Worm (Caenorhabditis elegans) whole organism, L1 larva: ENCODE measurements around the gene mob-1.
A peak's percentile ranks its signal among the peaks of the same experiment; 100 is the strongest.

Experiments used
- C04F5.9 ChIP-seq: sonication (generic microtip); optimal IDR thresholded peaks from 2 replicates; lab custom pipeline; 2016; ENCODE audit warnings: missing genetic modification characterization, missing compliant biosample characterization
- F16B12.6 ChIP-seq: fragments of 150-350 bp; optimal IDR thresholded peaks from 2 replicates; lab custom pipeline; 2014; ENCODE audit warnings: missing biosample characterization, missing genetic modification characterization
- blmp-1 ChIP-seq: fragments of 150-350 bp; optimal IDR thresholded peaks from 2 replicates; lab custom pipeline; 2014; ENCODE audit warnings: missing biosample characterization, missing genetic modification characterization
- efl-1 ChIP-seq, 4 experiments: fragments of 150-350 bp; optimal IDR thresholded peaks in 3 of 4; peaks in 1 of 4; 1 replicate in 1 of 4; 2 replicates in 3 of 4; lab custom pipeline; 2014; ENCODE audit warnings: missing biosample characterization in 2 of 4, missing genetic modification characterization in 2 of 4, missing genetic modification reagents in 2 of 4
- elt-3 ChIP-seq, 6 experiments: fragments of 150-350 bp in 1 of 6; sonication (generic microtip); optimal IDR thresholded peaks; 2 replicates each; lab custom pipeline; 2017 to 2018; ENCODE audit warnings: missing biosample characterization in 6 of 6, missing genetic modification characterization in 6 of 6, inconsistent platforms in 1 of 6
- lin-14 ChIP-seq: fragments of 200-800 bp; sonication (Bioruptor generic); optimal IDR thresholded peaks from 2 replicates; lab custom pipeline; 2018; ENCODE audit warnings: mild to moderate bottlenecking, missing genetic modification characterization, moderate library complexity, missing compliant biosample characterization
- lin-35 ChIP-seq, 2 experiments: fragments of 150-350 bp; optimal IDR thresholded peaks; 2 replicates each; lab custom pipeline; 2014; ENCODE audit warnings: missing biosample characterization in 2 of 2, missing genetic modification characterization in 2 of 2, missing genetic modification reagents in 2 of 2
- mep-1 ChIP-seq: fragments of 150-350 bp; optimal IDR thresholded peaks from 2 replicates; lab custom pipeline; 2014; ENCODE audit warnings: missing biosample characterization, missing genetic modification characterization
- nhr-20 ChIP-seq: sonication (generic microtip); optimal IDR thresholded peaks from 2 replicates; lab custom pipeline; 2016; ENCODE audit warnings: mild to moderate bottlenecking, missing genetic modification characterization, missing compliant biosample characterization
- nhr-237 ChIP-seq: fragments of 150-350 bp; optimal IDR thresholded peaks from 2 replicates; lab custom pipeline; 2014; ENCODE audit warnings: missing biosample characterization, missing genetic modification characterization
- nhr-71 ChIP-seq: sonication (generic microtip); optimal IDR thresholded peaks from 2 replicates; lab custom pipeline; 2016; ENCODE audit warnings: mild to moderate bottlenecking, missing genetic modification characterization, moderate library complexity, missing compliant biosample characterization
- nhr-85 ChIP-seq: sonication (generic microtip); peaks from one replicate; lab custom pipeline; 2016; ENCODE audit warnings: missing genetic modification characterization, inconsistent platforms, missing compliant biosample characterization
- nhr-90 ChIP-seq: sonication (generic microtip); optimal IDR thresholded peaks from 2 replicates; lab custom pipeline; 2016; ENCODE audit warnings: mild to moderate bottlenecking, missing genetic modification characterization, missing compliant biosample characterization; ENCODE audit not compliant: poor library complexity
- pax-3 ChIP-seq: fragments of 200-800 bp; sonication (Bioruptor generic); optimal IDR thresholded peaks from 2 replicates; lab custom pipeline; 2018; ENCODE audit warnings: mild to moderate bottlenecking, missing genetic modification characterization, moderate library complexity, missing compliant biosample characterization
- tbx-2 ChIP-seq: sonication (generic microtip); optimal IDR thresholded peaks from 2 replicates; lab custom pipeline; 2016; ENCODE audit warnings: missing genetic modification characterization, missing compliant biosample characterization
- unc-98 ChIP-seq: fragments of 200-800 bp; sonication (Bioruptor generic); IDR thresholded peaks from 2 replicates; pipeline ENCODE4 v1.3.6; 2022; ENCODE audit warnings: missing genetic modification characterization, missing compliant biosample characterization
- ztf-11 ChIP-seq, 2 experiments: sonication (generic microtip); optimal IDR thresholded peaks; 2 replicates each; lab custom pipeline; 2016 to 2017; ENCODE audit warnings: missing genetic modification characterization in 2 of 2, missing biosample characterization in 1 of 2, missing compliant biosample characterization in 1 of 2

Gene mob-1

DNA sequence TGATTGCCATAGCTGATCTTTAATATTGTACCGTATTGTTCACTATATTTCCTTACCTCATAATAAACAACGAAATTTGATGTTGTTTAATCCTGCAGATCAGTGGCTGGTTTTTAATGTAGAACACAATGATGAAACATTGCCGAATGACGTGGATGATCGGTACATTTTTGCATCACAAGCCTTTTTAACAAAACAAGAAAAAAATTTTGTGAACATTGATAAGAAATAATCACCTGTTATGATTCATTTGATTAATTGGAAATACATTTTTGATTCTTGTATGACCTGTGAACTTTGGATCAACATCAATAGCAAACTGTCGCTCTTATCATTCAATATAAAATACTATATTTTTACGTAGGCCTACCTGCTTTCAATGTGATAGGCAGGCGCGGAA lies 42.5 kb downstream of the mob-1 start:
- TF ChIP-seq nhr-20 (tag; lab: Kevin White, UChicago) (no peak), elt-3 (tag; optimal IDR thresholded peaks at IDR 0.05; lab: Kevin White, UChicago) (peak in 1 of 6 experiments; percentile 30), efl-1 (optimal IDR thresholded peaks at IDR 0.05; lab: Kevin White, UChicago) (no peak), efl-1 (GFP tag; optimal IDR thresholded peaks at IDR 0.05 in 1 of 2; lab: Kevin White, UChicago) (peak in 1 of 2 experiments; percentile 48), nhr-85 (tag; lab: Kevin White, UChicago) (peak; percentile 45), ztf-11 (tag; optimal IDR thresholded peaks at IDR 0.05; lab: Kevin White, UChicago) (no peak), nhr-90 (no peak)

DNA sequence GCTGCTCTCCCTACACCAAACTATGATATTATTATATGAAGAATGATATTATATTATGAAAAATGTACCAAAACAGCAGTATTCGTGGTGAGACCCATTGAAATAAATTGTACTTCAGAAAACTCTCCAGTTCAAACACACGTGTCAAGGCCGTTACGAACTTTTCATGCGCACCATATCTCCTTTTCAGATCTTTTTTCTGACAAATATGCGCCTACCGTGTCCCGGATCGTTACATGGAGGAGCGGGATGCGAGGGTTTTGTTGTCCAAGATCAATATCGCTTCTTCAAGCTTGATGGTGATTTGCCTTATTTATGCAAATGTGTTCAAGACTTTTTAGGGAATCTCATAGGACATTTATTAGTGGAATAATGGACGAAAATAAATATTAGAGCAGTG lies 43.3 kb downstream of the mob-1 start:
- TF ChIP-seq pax-3 (tag; lab: Kevin White, UChicago), result no peak
- peak; percentile 64 for TF ChIP-seq nhr-85 (tag; lab: Kevin White, UChicago)
- peak; percentile 9 for TF ChIP-seq lin-14 (GFP tag; lab: Kevin White, UChicago)
- no peak for TF ChIP-seq nhr-71 (tag; lab: Kevin White, UChicago)
- TF ChIP-seq, all 84 proteins: peak for 2

DNA sequence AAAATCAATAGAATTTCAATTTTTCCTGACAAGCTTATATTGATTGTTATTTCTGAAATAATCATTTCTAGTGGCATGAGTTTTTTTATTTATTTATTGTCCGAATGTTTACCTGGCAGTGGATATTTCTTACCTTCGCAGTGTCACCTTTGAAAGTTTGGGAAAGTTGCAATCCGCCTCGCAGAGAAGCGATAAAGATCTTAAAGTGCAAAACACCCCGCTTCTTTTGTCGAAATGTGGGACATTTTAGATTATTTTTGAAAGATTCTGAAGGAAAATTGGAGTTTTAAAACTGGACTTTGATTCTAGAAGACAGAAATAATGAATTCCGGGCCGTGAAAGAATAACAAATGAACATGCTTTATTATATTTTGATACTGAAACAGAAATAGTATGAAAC lies 48.4 kb downstream of the mob-1 start:
- TF ChIP-seq unc-98 (GFP tag; lab: Robert Waterston, UW), result no peak
- TF ChIP-seq nhr-237 (tag; lab: Kevin White, UChicago), result no peak
- TF ChIP-seq mep-1, result no peak
- TF ChIP-seq efl-1 (optimal IDR thresholded peaks at IDR 0.05; lab: Kevin White, UChicago), result no peak
- peak in 1 of 2 experiments; percentile 12 for TF ChIP-seq efl-1 (GFP tag; optimal IDR thresholded peaks at IDR 0.05 in 1 of 2; lab: Kevin White, UChicago)
- no peak for TF ChIP-seq C04F5.9 (tag; lab: Kevin White, UChicago)
- TF ChIP-seq F16B12.6 (tag; lab: Kevin White, UChicago), result no peak
- TF ChIP-seq lin-35 (GFP tag; optimal IDR thresholded peaks at IDR 0.05; lab: Kevin White, UChicago), result no peak
- peak; percentile 55 for TF ChIP-seq blmp-1 (tag; lab: Kevin White, UChicago)

DNA sequence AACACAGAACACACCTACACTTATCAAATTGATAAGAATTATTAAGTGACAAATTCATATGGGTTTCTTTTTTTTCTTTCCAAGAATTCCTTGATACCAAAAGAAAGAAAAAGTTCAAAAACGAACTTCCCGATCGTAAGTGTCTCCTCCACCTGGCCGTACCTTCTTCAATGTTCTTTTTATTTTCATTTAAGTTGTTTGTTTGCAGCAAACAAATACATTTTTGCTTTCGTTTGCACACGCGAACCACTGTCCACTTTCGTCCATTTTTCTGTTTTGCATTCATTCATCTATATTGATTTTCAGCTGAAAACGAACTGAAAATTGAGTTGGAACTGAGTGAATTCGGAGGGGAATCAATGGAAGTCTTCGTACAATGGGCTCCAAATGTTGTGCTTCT lies 51.4 kb downstream of the mob-1 start, which contains the start of gene VZK822L.2:
VZK822L.2 (plus strand) TSS at position 301 of the 400 bp plus-strand sequence.
- TF ChIP-seq tbx-2 (tag; lab: Kevin White, UChicago) (no peak), efl-1 (optimal IDR thresholded peaks at IDR 0.05; lab: Kevin White, UChicago) (no peak), efl-1 (GFP tag; optimal IDR thresholded peaks at IDR 0.05 in 1 of 2; lab: Kevin White, UChicago) (peak in 1 of 2 experiments; percentile 19)
- TF ChIP-seq, all 84 proteins: peak for 1
